Fruit fly (Drosophila melanogaster) whole organism, embryonic: Measurements from ENCODE around the gene Fie.
A peak's percentile ranks its signal among the peaks of the same experiment; 100 is the strongest.

ENCODE experiments used
- Bgb ChIP-seq: fragments of 200-800 bp; sonication (Bioruptor generic); IDR thresholded peaks from 2 replicates; pipeline ENCODE4 v1.3.6; 2022; ENCODE audit warnings: missing biosample characterization, missing genetic modification characterization; ENCODE audit not compliant: partially characterized antibody
- CG10959 ChIP-seq: fragments of 200-800 bp; sonication (Bioruptor generic); IDR thresholded peaks from 2 replicates; pipeline ENCODE4 v1.3.6; 2022; ENCODE audit warnings: missing biosample characterization, missing genetic modification characterization
- CG11695 ChIP-seq: fragments of 200-800 bp; sonication (Bioruptor generic); IDR thresholded peaks from 3 replicates; pipeline ENCODE4 v1.3.6; 2022; ENCODE audit warnings: missing biosample characterization, missing genetic modification characterization
- CG15269 ChIP-seq: fragments of 200-800 bp; sonication (Bioruptor generic); optimal IDR thresholded peaks from 2 replicates; lab custom pipeline; 2018; ENCODE audit warnings: missing biosample characterization, mild to moderate bottlenecking, missing genetic modification characterization, moderate library complexity
- CG1832 ChIP-seq: fragments of 200-800 bp; sonication (Bioruptor generic); optimal IDR thresholded peaks from 2 replicates; lab custom pipeline; 2017; ENCODE audit warnings: missing biosample characterization, mild to moderate bottlenecking, missing genetic modification characterization, inconsistent platforms
- CG30020 ChIP-seq: fragments of 200-800 bp; optimal IDR thresholded peaks from 2 replicates; lab custom pipeline; 2019; ENCODE audit warnings: missing biosample characterization, mild to moderate bottlenecking, missing genetic modification characterization, moderate library complexity
- CG3281 ChIP-seq: fragments of 200-800 bp; sonication (Bioruptor generic); optimal IDR thresholded peaks from 3 replicates; lab custom pipeline; 2017; ENCODE audit warnings: missing biosample characterization, mild to moderate bottlenecking, missing genetic modification characterization
- CG34224 ChIP-seq: fragments of 200-800 bp; sonication (Bioruptor generic); IDR thresholded peaks from 3 replicates; pipeline ENCODE4 v1.3.6; 2022; ENCODE audit warnings: missing biosample characterization, missing genetic modification characterization; ENCODE audit not compliant: partially characterized antibody
- CG7839 ChIP-seq: fragments of 200-800 bp; sonication (Bioruptor generic); optimal IDR thresholded peaks from 3 replicates; lab custom pipeline; 2018; ENCODE audit warnings: missing biosample characterization, mild to moderate bottlenecking, missing genetic modification characterization, moderate library complexity
- CG8290 ChIP-seq, 3 experiments: fragments of 200-800 bp; sonication (Bioruptor generic); optimal IDR thresholded peaks; 2 replicates each; lab custom pipeline; 2016 to 2019; ENCODE audit warnings: missing biosample characterization in 3 of 3, missing genetic modification characterization in 3 of 3, mild to moderate bottlenecking in 2 of 3, moderate library complexity in 1 of 3
- CG9797 ChIP-seq: fragments of 200-800 bp; sonication (Bioruptor generic); optimal IDR thresholded peaks from 3 replicates; lab custom pipeline; 2018; ENCODE audit warnings: missing biosample characterization, mild to moderate bottlenecking, missing genetic modification characterization
- CG9932 ChIP-seq: fragments of 200-800 bp; sonication (Bioruptor generic); IDR thresholded peaks from 2 replicates; pipeline ENCODE4 v1.3.6; 2022; ENCODE audit warnings: missing biosample characterization, missing genetic modification characterization
- Dref ChIP-seq: fragments of 200-800 bp; sonication (Bioruptor generic); IDR thresholded peaks from 2 replicates; pipeline ENCODE4 v1.3.6; 2022; ENCODE audit warnings: missing biosample characterization, missing genetic modification characterization
- E2f2 ChIP-seq: fragments of 200-800 bp; sonication (Bioruptor generic); IDR thresholded peaks from 2 replicates; pipeline ENCODE4 v1.3.6; 2022; ENCODE audit warnings: missing biosample characterization, missing genetic modification characterization
- Fer1 ChIP-seq: fragments of 200-800 bp; sonication (Bioruptor generic); optimal IDR thresholded peaks from 2 replicates; lab custom pipeline; 2017; ENCODE audit warnings: missing biosample characterization, mild to moderate bottlenecking, missing genetic modification characterization
- HmgZ ChIP-seq: fragments of 200-800 bp; sonication (Bioruptor generic); optimal IDR thresholded peaks from 2 replicates; lab custom pipeline; 2018; ENCODE audit warnings: missing biosample characterization, mild to moderate bottlenecking, missing genetic modification characterization
- Hmr ChIP-seq: fragments of 200-800 bp; sonication (Bioruptor generic); optimal IDR thresholded peaks from 3 replicates; lab custom pipeline; 2017; ENCODE audit warnings: mild to moderate bottlenecking, missing biosample characterization, missing genetic modification reagents, missing genetic modification characterization
- MBD-R2 ChIP-seq: fragments of 200-800 bp; sonication (Bioruptor generic); IDR thresholded peaks from 2 replicates; pipeline ENCODE4 v1.3.6; 2022; ENCODE audit warnings: missing biosample characterization, missing genetic modification characterization
- MESR4 ChIP-seq: fragments of 200-800 bp; sonication (Bioruptor generic); optimal IDR thresholded peaks from 2 replicates; lab custom pipeline; 2018; ENCODE audit warnings: missing biosample characterization, mild to moderate bottlenecking, missing genetic modification characterization, moderate library complexity
- Mrtf ChIP-seq: fragments of 200-800 bp; sonication (Bioruptor generic); IDR thresholded peaks from 3 replicates; pipeline ENCODE4 v1.3.6; 2022; ENCODE audit warnings: missing biosample characterization, missing genetic modification characterization
- NFAT ChIP-seq: fragments of 200-800 bp; sonication (Bioruptor generic); IDR thresholded peaks from 2 replicates; pipeline ENCODE4 v1.3.6; 2022; ENCODE audit warnings: missing biosample characterization, missing genetic modification characterization
- Oaz ChIP-seq: fragments of 200-800 bp; sonication (Bioruptor generic); IDR thresholded peaks from 2 replicates; pipeline ENCODE4 v1.3.6; 2022; ENCODE audit warnings: missing biosample characterization, missing genetic modification characterization
- Sry-δ ChIP-seq: fragments of 200-800 bp; sonication (Bioruptor generic); optimal IDR thresholded peaks from 2 replicates; lab custom pipeline; 2016; ENCODE audit warnings: missing biosample characterization, missing genetic modification characterization
- ato ChIP-seq: fragments of 200-800 bp; sonication (Bioruptor generic); IDR thresholded peaks from 2 replicates; pipeline ENCODE4 v1.3.6; 2022; ENCODE audit warnings: missing biosample characterization, missing genetic modification characterization; ENCODE audit not compliant: partially characterized antibody
- chinmo ChIP-seq: fragments of 200-800 bp; sonication (Bioruptor generic); IDR thresholded peaks from 4 replicates; pipeline ENCODE4 v1.3.6; 2022; ENCODE audit warnings: missing biosample characterization, missing genetic modification characterization; ENCODE audit not compliant: partially characterized antibody
- ftz-f1 ChIP-seq: fragments of 200-800 bp; sonication (Bioruptor generic); optimal IDR thresholded peaks from 2 replicates; lab custom pipeline; 2016; ENCODE audit warnings: missing biosample characterization, missing genetic modification characterization
- grau ChIP-seq: fragments of 200-800 bp; optimal IDR thresholded peaks from 3 replicates; lab custom pipeline; 2019; ENCODE audit warnings: missing biosample characterization, mild to moderate bottlenecking, missing genetic modification characterization, moderate library complexity
- hb ChIP-seq: fragments of 200-800 bp; sonication (Bioruptor generic); IDR thresholded peaks from 3 replicates; pipeline ENCODE4 v1.3.6; 2022; ENCODE audit warnings: missing biosample characterization, missing genetic modification characterization; ENCODE audit not compliant: partially characterized antibody
- hkb ChIP-seq, 2 experiments: fragments of 200-800 bp in 1 of 2; fragments of >200 bp in 1 of 2; sonication (Bioruptor generic) in 1 of 2; IDR thresholded peaks in 1 of 2; optimal IDR thresholded peaks in 1 of 2; 2 replicates each; pipeline versions ENCODE4 v1.3.6 to Lab custom; 2017 to 2022; ENCODE audit warnings: missing biosample characterization in 1 of 2, missing genetic modification characterization in 1 of 2
- kay ChIP-seq: fragments of 200-800 bp; sonication (Bioruptor generic); optimal IDR thresholded peaks from 2 replicates; lab custom pipeline; 2016; ENCODE audit warnings: missing biosample characterization, missing genetic modification characterization
- nerfin-1 ChIP-seq: fragments of 200-800 bp; sonication (Bioruptor generic); optimal IDR thresholded peaks from 3 replicates; lab custom pipeline; 2019; ENCODE audit warnings: missing biosample characterization, mild to moderate bottlenecking, missing genetic modification characterization, moderate library complexity
- onecut ChIP-seq: fragments of 200-800 bp; sonication (Bioruptor generic); IDR thresholded peaks from 2 replicates; pipeline ENCODE4 v1.3.6; 2022; ENCODE audit warnings: missing biosample characterization, missing genetic modification characterization
- peb ChIP-seq: fragments of 200-800 bp; sonication (Bioruptor generic); IDR thresholded peaks from 2 replicates; pipeline ENCODE4 v1.3.6; 2022; ENCODE audit warnings: missing biosample characterization, missing genetic modification characterization
- phol ChIP-seq: fragments of 200-800 bp; sonication (Bioruptor generic); optimal IDR thresholded peaks from 3 replicates; lab custom pipeline; 2018; ENCODE audit warnings: missing biosample characterization, mild to moderate bottlenecking, missing genetic modification characterization, moderate library complexity
- pzg ChIP-seq: fragments of 200-800 bp; sonication (Bioruptor generic); optimal IDR thresholded peaks from 3 replicates; lab custom pipeline; 2018; ENCODE audit warnings: missing biosample characterization, mild to moderate bottlenecking, missing genetic modification characterization, moderate library complexity
- row ChIP-seq: fragments of 200-800 bp; sonication (Bioruptor generic); IDR thresholded peaks from 3 replicates; pipeline ENCODE4 v1.3.6; 2022; ENCODE audit warnings: missing biosample characterization, missing genetic modification characterization
- sc ChIP-seq, 3 experiments: fragments of >200 bp in 2 of 3; fragments of 200-800 bp in 1 of 3; sonication (Bioruptor generic) in 1 of 3; optimal IDR thresholded peaks; 2 replicates in 2 of 3; 3 replicates in 1 of 3; lab custom pipeline; 2017; ENCODE audit warnings: mild to moderate bottlenecking in 1 of 3, missing biosample characterization in 1 of 3, missing genetic modification characterization in 1 of 3, missing genetic modification reagents in 1 of 3
- sens ChIP-seq: fragments of 200-800 bp; sonication (Bioruptor generic); peaks from one replicate; lab custom pipeline; 2016; ENCODE audit warnings: missing biosample characterization, missing genetic modification characterization
- shn ChIP-seq: fragments of 200-800 bp; sonication (Bioruptor generic); optimal IDR thresholded peaks from 3 replicates; lab custom pipeline; 2016; ENCODE audit warnings: missing biosample characterization, missing genetic modification characterization
- stwl ChIP-seq: fragments of 200-800 bp; sonication (Bioruptor generic); optimal IDR thresholded peaks from 3 replicates; lab custom pipeline; 2018; ENCODE audit warnings: missing biosample characterization, mild to moderate bottlenecking, missing genetic modification characterization, moderate library complexity
- sug ChIP-seq: fragments of 200-800 bp; optimal IDR thresholded peaks from 2 replicates; lab custom pipeline; 2019; ENCODE audit warnings: missing biosample characterization, mild to moderate bottlenecking, missing genetic modification characterization, moderate library complexity
- tna ChIP-seq: fragments of 200-800 bp; sonication (Bioruptor generic); IDR thresholded peaks from 2 replicates; pipeline ENCODE4 v1.3.6; 2022; ENCODE audit warnings: missing biosample characterization, missing genetic modification characterization; ENCODE audit not compliant: partially characterized antibody
- trem ChIP-seq: fragments of 200-800 bp; optimal IDR thresholded peaks from 3 replicates; lab custom pipeline; 2019; ENCODE audit warnings: missing biosample characterization, mild to moderate bottlenecking, missing genetic modification characterization, moderate library complexity
- vvl ChIP-seq: fragments of 200-800 bp; sonication (Bioruptor generic); IDR thresholded peaks from 2 replicates; pipeline ENCODE4 v1.3.6; 2022; ENCODE audit warnings: missing biosample characterization, missing genetic modification characterization
- zfh1 ChIP-seq: fragments of 200-800 bp; sonication (Bioruptor generic); IDR thresholded peaks from 3 replicates; pipeline ENCODE4 v1.3.6; 2022; ENCODE audit warnings: missing biosample characterization, missing genetic modification characterization

Fie gene

dm6 chr3L:3937806-3938205 is 45.4 kb downstream of the Fie start, which contains the start of gene CG10866 (continued):
- TF ChIP-seq CG8290 (GFP tag; optimal IDR thresholded peaks at IDR 0.05; lab: Kevin White, UChicago) (no peak), CG8290 (tag; optimal IDR thresholded peaks at IDR 0.05; lab: Kevin White, UChicago) (peak in 1 of 2 experiments; percentile 57), phol (tag; lab: Kevin White, UChicago) (peak; percentile 8), Mrtf (GFP tag; lab: Robert Waterston, UW) (no peak), trem (tag; lab: Kevin White, UChicago) (peak; percentile 6), Bgb (GFP tag; lab: Robert Waterston, UW) (peak; percentile 85), stwl (tag; lab: Kevin White, UChicago) (peak; percentile 87), Sry-δ (GFP tag; lab: Kevin White, UChicago) (peak; percentile 86), MESR4 (GFP tag; lab: Kevin White, UChicago) (peak; percentile 42), chinmo (GFP tag; lab: Robert Waterston, UW) (0 out of 4 replicates have a peak, but pooled peaks have one; percentile 44)

DNA sequence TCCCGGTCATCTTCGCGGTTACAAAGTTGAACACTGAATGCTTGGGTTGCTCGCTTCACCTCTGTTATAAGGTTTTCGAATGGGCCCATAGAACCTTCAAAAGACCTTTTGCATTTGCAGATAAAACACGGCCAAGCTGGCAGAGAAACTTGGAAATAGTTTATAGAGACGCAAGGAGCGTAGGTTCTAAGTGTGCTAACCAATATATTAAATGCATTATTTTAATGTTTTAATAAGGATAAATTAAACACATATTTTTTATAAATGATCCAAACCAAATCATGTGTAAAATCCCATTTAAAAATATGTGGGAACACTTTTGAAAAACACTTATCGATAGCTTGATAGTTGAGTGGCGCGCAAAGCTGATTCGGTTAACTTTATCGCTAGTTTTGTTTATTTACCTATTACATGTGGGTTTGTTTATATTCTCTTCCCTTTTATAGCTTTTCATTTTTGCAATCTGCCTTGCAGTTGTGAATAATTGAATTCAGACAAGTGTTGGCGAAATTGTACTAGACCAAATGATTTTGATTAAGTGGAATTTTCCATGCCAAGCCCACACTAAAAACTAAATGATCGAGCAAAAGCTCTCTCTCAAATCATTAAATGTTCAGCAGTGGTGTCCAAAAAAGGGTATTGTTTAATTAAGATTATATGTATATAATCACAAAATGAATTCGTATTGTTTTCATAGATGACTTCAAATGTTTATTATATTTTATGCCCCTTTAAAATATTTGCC is 47.9 kb downstream of the Fie start, which contains the start of gene CG12766:
Gene CG12766 (minus strand): TSS at position 51 of the 745 bp plus-strand sequence.
- no peak for TF ChIP-seq Oaz (GFP tag; lab: Robert Waterston, UW)
- peak; percentile 58 for TF ChIP-seq ato (GFP tag; lab: Robert Waterston, UW)
- peak; percentile 76 for TF ChIP-seq E2f2
- TF ChIP-seq hkb (optimal IDR thresholded peaks at IDR 0.05; lab: Kevin White, UChicago) = no peak
- TF ChIP-seq hkb (GFP tag; IDR thresholded peaks at IDR 0.05; lab: Robert Waterston, UW) = peak; percentile 46
- no peak for TF ChIP-seq kay (GFP tag; lab: Kevin White, UChicago)
- no peak for TF ChIP-seq trem (tag; lab: Kevin White, UChicago)
- peak; percentile 69 for TF ChIP-seq NFAT (GFP tag; lab: Robert Waterston, UW)
- TF ChIP-seq CG9932 (GFP tag; lab: Robert Waterston, UW) = peak; percentile 38; the same call in 1 of the 2 replicates
- TF ChIP-seq CG34224 (GFP tag; lab: Robert Waterston, UW) = peak; percentile 75
- TF ChIP-seq nerfin-1 (tag; lab: Kevin White, UChicago) = no peak
- peak; percentile 29; the same call in 1 of the 2 replicates for TF ChIP-seq peb (GFP tag; lab: Robert Waterston, UW)
- TF ChIP-seq CG11695 (GFP tag; lab: Robert Waterston, UW) = 0 out of 3 replicates have a peak, but pooled peaks have one; percentile 19
- no peak for TF ChIP-seq CG1832 (GFP tag; lab: Kevin White, UChicago)
- TF ChIP-seq row (GFP tag; lab: Robert Waterston, UW) = peak; percentile 58; the same call in 2 of the 3 replicates
- peak; percentile 0 for TF ChIP-seq CG3281 (GFP tag; lab: Kevin White, UChicago)
- peak; percentile 48 for TF ChIP-seq Dref
- no peak for TF ChIP-seq CG9797
- TF ChIP-seq pzg (GFP tag; lab: Kevin White, UChicago) = peak; percentile 7
- peak; percentile 5 for TF ChIP-seq Hmr (GFP tag; lab: Kevin White, UChicago)
- peak; percentile 71 for TF ChIP-seq tna (GFP tag; lab: Robert Waterston, UW)
- no peak for TF ChIP-seq onecut (GFP tag; lab: Robert Waterston, UW)
- TF ChIP-seq shn (GFP tag; lab: Kevin White, UChicago) = no peak
- peak; percentile 23; the same call in 1 of the 2 replicates for TF ChIP-seq MBD-R2 (GFP tag; lab: Robert Waterston, UW)
- TF ChIP-seq Fer1 (GFP tag; lab: Kevin White, UChicago) = peak; percentile 32
- TF ChIP-seq CG30020 (tag; lab: Kevin White, UChicago) = no peak
- peak; percentile 30 for TF ChIP-seq CG7839 (tag; lab: Kevin White, UChicago)
- no peak for TF ChIP-seq sc (optimal IDR thresholded peaks at IDR 0.05; lab: Kevin White, UChicago)
- TF ChIP-seq sc (GFP tag; optimal IDR thresholded peaks at IDR 0.05; lab: Kevin White, UChicago) = no peak
- TF ChIP-seq hb (GFP tag; lab: Robert Waterston, UW) = peak; percentile 55; the same call in 1 of the 3 replicates
- peak; percentile 36 for TF ChIP-seq grau (tag; lab: Kevin White, UChicago)
- TF ChIP-seq sug (tag; lab: Kevin White, UChicago) = peak; percentile 28
- TF ChIP-seq ftz-f1 = no peak
- TF ChIP-seq vvl (GFP tag; lab: Robert Waterston, UW) = 0 out of 2 replicates have a peak, but pooled peaks have one; percentile 5
- TF ChIP-seq zfh1 = 0 out of 3 replicates have a peak, but pooled peaks have one; percentile 26
- peak; percentile 15 for TF ChIP-seq HmgZ
- TF ChIP-seq sens (GFP tag; lab: Kevin White, UChicago) = peak; percentile 75
- no peak for TF ChIP-seq CG10959
- TF ChIP-seq CG15269 = peak; percentile 36
